Worm (Caenorhabditis elegans) whole organism, L2 larva: Measurements from ENCODE around the gene col-109.

Experiments used
- C34F6.9 ChIP-seq: fragments of 150-350 bp; optimal IDR thresholded peaks from 2 replicates; lab custom pipeline; 2014; ENCODE audit warnings: missing biosample characterization, missing genetic modification characterization
- F13H6.1 ChIP-seq: sonication (generic microtip); optimal IDR thresholded peaks from 2 replicates; lab custom pipeline; 2016; ENCODE audit warnings: missing genetic modification characterization, missing compliant biosample characterization
- R02D3.7 ChIP-seq: fragments of 150-350 bp; optimal IDR thresholded peaks from 2 replicates; lab custom pipeline; 2014; ENCODE audit warnings: missing biosample characterization, missing genetic modification characterization
- Y55F3AM.14 ChIP-seq: fragments of 200-800 bp; sonication (Bioruptor generic); optimal IDR thresholded peaks from 2 replicates; lab custom pipeline; 2018; ENCODE audit warnings: mild to moderate bottlenecking, missing genetic modification characterization, missing compliant biosample characterization
- ZK546.5 ChIP-seq: sonication (generic microtip); optimal IDR thresholded peaks from 2 replicates; lab custom pipeline; 2017; ENCODE audit warnings: missing biosample characterization, missing genetic modification characterization
- alr-1 ChIP-seq: fragments of 150-350 bp; optimal IDR thresholded peaks from 2 replicates; lab custom pipeline; 2014; ENCODE audit warnings: missing biosample characterization, missing genetic modification characterization
- aly-2 ChIP-seq: fragments of 150-350 bp; optimal IDR thresholded peaks from 2 replicates; lab custom pipeline; 2014; ENCODE audit warnings: missing biosample characterization, missing genetic modification characterization
- ama-1 ChIP-seq: fragments of 150-350 bp; optimal IDR thresholded peaks from 2 replicates; lab custom pipeline; 2018; ENCODE audit warnings: inconsistent platforms
- blmp-1 ChIP-seq: sonication (generic microtip); optimal IDR thresholded peaks from 2 replicates; lab custom pipeline; 2017; ENCODE audit warnings: missing genetic modification characterization, mild to moderate bottlenecking, missing compliant biosample characterization, antibody characterized with exemption, moderate library complexity; ENCODE audit not compliant: insufficient read depth
- ceh-82 ChIP-seq: fragments of 150-350 bp; optimal IDR thresholded peaks from 2 replicates; lab custom pipeline; 2014; ENCODE audit warnings: missing biosample characterization, missing genetic modification characterization
- crh-2 ChIP-seq: sonication (generic microtip); optimal IDR thresholded peaks from 2 replicates; lab custom pipeline; 2017; ENCODE audit warnings: missing biosample characterization, missing genetic modification characterization
- dmd-4 ChIP-seq: sonication (generic microtip); optimal IDR thresholded peaks from 2 replicates; lab custom pipeline; 2017; ENCODE audit warnings: missing biosample characterization, missing genetic modification characterization
- egl-27 ChIP-seq: sonication (generic microtip); optimal IDR thresholded peaks from 3 replicates; lab custom pipeline; 2017; ENCODE audit warnings: missing biosample characterization, missing genetic modification reagents, missing genetic modification characterization
- elt-3 ChIP-seq: sonication (generic microtip); optimal IDR thresholded peaks from 2 replicates; lab custom pipeline; 2017; ENCODE audit warnings: missing biosample characterization, missing genetic modification characterization
- fos-1 ChIP-seq: fragments of 150-350 bp; optimal IDR thresholded peaks from 2 replicates; lab custom pipeline; 2014; ENCODE audit warnings: missing biosample characterization, missing genetic modification characterization
- gmeb-1 ChIP-seq: fragments of 150-350 bp; optimal IDR thresholded peaks from 2 replicates; lab custom pipeline; 2014; ENCODE audit warnings: missing biosample characterization, missing genetic modification characterization
- lin-11 ChIP-seq: fragments of 150-350 bp; sonication (generic microtip); optimal IDR thresholded peaks from 2 replicates; lab custom pipeline; 2014; ENCODE audit warnings: missing biosample characterization, missing genetic modification characterization, inconsistent platforms, mixed read lengths
- lin-13 ChIP-seq: fragments of 150-350 bp; optimal IDR thresholded peaks from 2 replicates; lab custom pipeline; 2014; ENCODE audit warnings: missing biosample characterization, missing genetic modification reagents, missing genetic modification characterization
- lsy-2 ChIP-seq, 2 experiments: fragments of 150-350 bp in 1 of 2; sonication (generic microtip) in 1 of 2; optimal IDR thresholded peaks; 2 replicates each; lab custom pipeline; 2014 to 2017; ENCODE audit warnings: missing biosample characterization in 2 of 2, missing genetic modification characterization in 2 of 2
- mab-5 ChIP-seq: fragments of 150-350 bp; optimal IDR thresholded peaks from 2 replicates; lab custom pipeline; 2014; ENCODE audit warnings: missing biosample characterization, missing genetic modification characterization
- mbf-1 ChIP-seq: sonication (generic microtip); optimal IDR thresholded peaks from 2 replicates; lab custom pipeline; 2017; ENCODE audit warnings: missing biosample characterization, missing genetic modification characterization
- mdl-1 ChIP-seq, 2 experiments: fragments of 150-350 bp in 1 of 2; sonication (generic microtip) in 1 of 2; optimal IDR thresholded peaks; 2 replicates each; lab custom pipeline; 2017; ENCODE audit warnings: missing biosample characterization in 2 of 2, missing genetic modification characterization in 2 of 2
- nhr-10 ChIP-seq: sonication (generic microtip); optimal IDR thresholded peaks from 2 replicates; lab custom pipeline; 2017; ENCODE audit warnings: missing biosample characterization, missing genetic modification characterization
- nhr-11 ChIP-seq: fragments of 150-350 bp; optimal IDR thresholded peaks from 2 replicates; lab custom pipeline; 2014; ENCODE audit warnings: missing biosample characterization, missing genetic modification characterization
- nhr-129 ChIP-seq: fragments of 150-350 bp; optimal IDR thresholded peaks from 2 replicates; lab custom pipeline; 2014; ENCODE audit warnings: missing biosample characterization, missing genetic modification characterization
- nhr-21 ChIP-seq: fragments of 150-350 bp; optimal IDR thresholded peaks from 2 replicates; lab custom pipeline; 2014; ENCODE audit warnings: missing biosample characterization, missing genetic modification characterization
- nhr-23 ChIP-seq: fragments of 150-350 bp; optimal IDR thresholded peaks from 2 replicates; lab custom pipeline; 2014; ENCODE audit warnings: missing biosample characterization, missing genetic modification reagents, missing genetic modification characterization
- nhr-237 ChIP-seq: fragments of 150-350 bp; optimal IDR thresholded peaks from 2 replicates; lab custom pipeline; 2014; ENCODE audit warnings: missing biosample characterization, missing genetic modification characterization
- nhr-25 ChIP-seq: fragments of 150-350 bp; sonication (generic microtip); optimal IDR thresholded peaks from 3 replicates; lab custom pipeline; 2014; ENCODE audit warnings: missing biosample characterization, missing genetic modification characterization
- nhr-6 ChIP-seq: fragments of 150-350 bp; optimal IDR thresholded peaks from 2 replicates; lab custom pipeline; 2014; ENCODE audit warnings: missing biosample characterization, missing genetic modification characterization
- nhr-77 ChIP-seq: fragments of 150-350 bp; optimal IDR thresholded peaks from 2 replicates; lab custom pipeline; 2014; ENCODE audit warnings: missing biosample characterization, missing genetic modification characterization
- sem-4 ChIP-seq: fragments of 150-350 bp; optimal IDR thresholded peaks from 2 replicates; lab custom pipeline; 2014; ENCODE audit warnings: missing biosample characterization, missing genetic modification reagents, missing genetic modification characterization
- sma-3 ChIP-seq: sonication (generic microtip); optimal IDR thresholded peaks from 2 replicates; lab custom pipeline; 2016; ENCODE audit warnings: missing genetic modification reagents, missing genetic modification characterization, missing compliant biosample characterization
- sma-9 ChIP-seq, 2 experiments: fragments of 150-350 bp in 1 of 2; sonication (generic microtip) in 1 of 2; optimal IDR thresholded peaks; 2 replicates each; lab custom pipeline; 2014 to 2016; ENCODE audit warnings: missing genetic modification characterization in 2 of 2, mild to moderate bottlenecking in 1 of 2, missing biosample characterization in 1 of 2, missing compliant biosample characterization in 1 of 2, missing genetic modification reagents in 1 of 2, moderate library complexity in 1 of 2
- unc-55 ChIP-seq: fragments of 150-350 bp; sonication (generic microtip); optimal IDR thresholded peaks from 3 replicates; lab custom pipeline; 2014; ENCODE audit warnings: missing biosample characterization, missing genetic modification reagents, missing genetic modification characterization
- zag-1 ChIP-seq: fragments of 150-350 bp; optimal IDR thresholded peaks from 2 replicates; lab custom pipeline; 2014; ENCODE audit warnings: missing biosample characterization, missing genetic modification characterization
- ztf-1 ChIP-seq: fragments of 200-800 bp; sonication (Bioruptor generic); conservative IDR thresholded peaks from 2 replicates; pipeline ENCODE4 v1.3.6; 2022; ENCODE audit warnings: missing genetic modification characterization, missing compliant biosample characterization

Gene col-109

ce11 chrIV:1857866-1858271 is 37.8 kb upstream of the col-109 start (continued):
- peak; percentile 62 for TF ChIP-seq unc-55 (GFP tag; lab: Kevin White, UChicago)
- TF ChIP-seq ama-1 (lab: Kevin White, UChicago): no peak
- TF ChIP-seq ceh-82 (tag; lab: Kevin White, UChicago): no peak
- TF ChIP-seq lin-13 (GFP tag; lab: Kevin White, UChicago): peak; percentile 57
- no peak for TF ChIP-seq R02D3.7 (tag; lab: Kevin White, UChicago)
- TF ChIP-seq fos-1 (tag; lab: Kevin White, UChicago): peak; percentile 34
- TF ChIP-seq C34F6.9 (tag; lab: Kevin White, UChicago): peak; percentile 72
- TF ChIP-seq zag-1 (tag; lab: Kevin White, UChicago): peak; percentile 73
- no peak for TF ChIP-seq elt-3
- TF ChIP-seq, all 48 proteins: peak for 22

ce11 chrIV:1853934-1854438 is 33.9 kb upstream of the col-109 start:
- TF ChIP-seq mab-5 (tag; lab: Kevin White, UChicago): no peak
- no peak for TF ChIP-seq nhr-25 (tag; lab: Kevin White, UChicago)
- TF ChIP-seq elt-3: no peak
- no peak for TF ChIP-seq nhr-77 (tag; lab: Kevin White, UChicago)
- no peak for TF ChIP-seq sma-9 (GFP tag; optimal IDR thresholded peaks at IDR 0.05; lab: Kevin White, UChicago)
- no peak for TF ChIP-seq sma-9 (tag; optimal IDR thresholded peaks at IDR 0.05; lab: Kevin White, UChicago)
- peak; percentile 61 for TF ChIP-seq blmp-1
- no peak for TF ChIP-seq mdl-1 (tag; optimal IDR thresholded peaks at IDR 0.05; lab: Kevin White, UChicago)

- TF ChIP-seq elt-3 (no peak), nhr-10 (tag; lab: Kevin White, UChicago) (no peak), crh-2 (no peak), unc-55 (GFP tag; lab: Kevin White, UChicago) (no peak), mbf-1 (tag; lab: Kevin White, UChicago) (no peak), nhr-6 (no peak), lsy-2 (tag; optimal IDR thresholded peaks at IDR 0.05; lab: Kevin White, UChicago) (no peak), nhr-77 (tag; lab: Kevin White, UChicago) (no peak), nhr-25 (tag; lab: Kevin White, UChicago) (no peak), lin-11 (tag; lab: Kevin White, UChicago) (no peak), ztf-1 (GFP tag; lab: Robert Waterston, UW) (no peak), egl-27 (tag; lab: Kevin White, UChicago) (no peak), nhr-21 (tag; lab: Kevin White, UChicago) (no peak), mdl-1 (tag; optimal IDR thresholded peaks at IDR 0.05; lab: Kevin White, UChicago) (no peak), sma-3 (GFP tag; lab: Kevin White, UChicago) (no peak), Y55F3AM.14 (GFP tag; lab: Kevin White, UChicago) (no peak), lin-13 (GFP tag; lab: Kevin White, UChicago) (no peak), sem-4 (tag; lab: Kevin White, UChicago) (no peak)
- TF ChIP-seq, all 48 proteins: peak for 0
Observed at ce11 chrIV:1847912-1848311, 27.9 kb upstream of the col-109 start, which contains the start of gene egl-4. Gene egl-4, plus strand, starts transcription at chrIV:1848071.

DNA sequence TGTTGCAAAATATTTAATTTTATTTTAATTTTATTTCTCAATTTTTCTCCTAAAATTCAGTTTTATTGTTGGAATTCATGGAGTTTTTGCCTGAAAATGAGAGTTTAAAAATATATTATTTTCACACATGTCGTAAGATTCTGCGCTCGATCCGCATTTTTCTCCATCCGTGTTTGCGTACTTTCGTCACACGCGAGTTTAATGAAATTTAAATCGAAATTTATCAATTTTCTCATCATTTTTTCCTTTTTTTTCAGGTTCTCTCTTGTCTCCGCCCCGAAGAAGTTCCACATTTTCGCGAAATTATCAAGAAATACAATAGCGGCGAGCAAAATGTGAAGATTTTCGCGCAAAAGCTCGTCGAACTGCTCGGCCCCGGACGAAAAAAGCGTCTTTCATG is 26.4 kb upstream of the col-109 start:
- TF ChIP-seq ZK546.5 (tag; lab: Kevin White, UChicago): no peak
- no peak for TF ChIP-seq lin-13 (GFP tag; lab: Kevin White, UChicago)
- no peak for TF ChIP-seq nhr-237
- TF ChIP-seq egl-27 (tag; lab: Kevin White, UChicago): no peak
- TF ChIP-seq lsy-2 (tag; optimal IDR thresholded peaks at IDR 0.05; lab: Kevin White, UChicago): no peak
- TF ChIP-seq lin-11 (tag; lab: Kevin White, UChicago): no peak
- TF ChIP-seq nhr-11 (tag; lab: Kevin White, UChicago): no peak
- no peak for TF ChIP-seq nhr-10 (tag; lab: Kevin White, UChicago)

- TF ChIP-seq F13H6.1 (tag; lab: Kevin White, UChicago): peak; percentile 33
- no peak for TF ChIP-seq alr-1 (tag; lab: Kevin White, UChicago)
- no peak for TF ChIP-seq dmd-4 (tag; lab: Kevin White, UChicago)
- TF ChIP-seq gmeb-1 (tag; lab: Kevin White, UChicago): peak; percentile 62
- TF ChIP-seq nhr-25 (tag; lab: Kevin White, UChicago): no peak
- TF ChIP-seq nhr-23 (tag; lab: Kevin White, UChicago): no peak
- no peak for TF ChIP-seq nhr-11 (tag; lab: Kevin White, UChicago)
- TF ChIP-seq crh-2: peak; percentile 49
- no peak for TF ChIP-seq aly-2 (tag; lab: Kevin White, UChicago)
- TF ChIP-seq fos-1 (tag; lab: Kevin White, UChicago): peak; percentile 66
- TF ChIP-seq C34F6.9 (tag; lab: Kevin White, UChicago): peak; percentile 34
- peak; percentile 41 for TF ChIP-seq nhr-129 (tag; lab: Kevin White, UChicago)
- TF ChIP-seq sma-3 (GFP tag; lab: Kevin White, UChicago): no peak
- peak; percentile 3 for TF ChIP-seq nhr-21 (tag; lab: Kevin White, UChicago)
- peak; percentile 36 for TF ChIP-seq unc-55 (GFP tag; lab: Kevin White, UChicago)
- peak; percentile 16 for TF ChIP-seq sma-9 (GFP tag; optimal IDR thresholded peaks at IDR 0.05; lab: Kevin White, UChicago)
- no peak for TF ChIP-seq sma-9 (tag; optimal IDR thresholded peaks at IDR 0.05; lab: Kevin White, UChicago)
- TF ChIP-seq R02D3.7 (tag; lab: Kevin White, UChicago): no peak
- peak in 1 of 2 experiments; percentile 14 for TF ChIP-seq lsy-2 (tag; optimal IDR thresholded peaks at IDR 0.05; lab: Kevin White, UChicago)
Observed at ce11 chrIV:1845061-1845460, 25.0 kb upstream of the col-109 start.
